Fruit fly (Drosophila melanogaster): Measurements from ENCODE around the gene Usp7.
A peak's percentile ranks its signal among the peaks of the same experiment; 100 is the strongest.

Gene Usp7

DNA sequence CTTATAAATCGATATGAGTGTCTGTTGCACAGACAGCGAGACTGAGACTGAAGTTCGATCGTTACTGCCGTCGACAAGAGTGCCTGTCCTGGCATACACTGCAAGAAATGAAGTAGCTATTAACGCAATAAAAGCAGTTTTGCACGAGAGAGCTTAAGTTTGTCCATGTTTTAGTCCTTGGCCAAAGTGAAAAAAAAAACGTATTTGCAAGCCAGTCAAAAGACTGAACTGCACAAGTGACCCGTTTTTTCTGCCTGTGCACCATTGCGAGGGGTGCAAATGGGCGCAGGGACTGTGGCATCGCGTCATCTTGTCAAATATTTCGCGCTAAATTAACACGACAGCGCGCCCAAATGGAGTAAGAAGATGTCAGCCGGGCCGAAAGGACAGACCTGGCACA lies 46.7 kb upstream of the Usp7 start (continued):
- TF ChIP-seq CG4820 (GFP tag; optimal IDR thresholded peaks at IDR 0.05), result peak; percentile 3
- peak; percentile 7 for TF ChIP-seq CG2678 (tag; optimal IDR thresholded peaks at IDR 0.05)
- no peak for TF ChIP-seq wek (GFP tag; optimal IDR thresholded peaks at IDR 0.05)
- peak; percentile 4 for TF ChIP-seq bcd (GFP tag; optimal IDR thresholded peaks at IDR 0.05)
- peak; percentile 4 for TF ChIP-seq CG30403 (GFP tag; optimal IDR thresholded peaks at IDR 0.05)

DNA sequence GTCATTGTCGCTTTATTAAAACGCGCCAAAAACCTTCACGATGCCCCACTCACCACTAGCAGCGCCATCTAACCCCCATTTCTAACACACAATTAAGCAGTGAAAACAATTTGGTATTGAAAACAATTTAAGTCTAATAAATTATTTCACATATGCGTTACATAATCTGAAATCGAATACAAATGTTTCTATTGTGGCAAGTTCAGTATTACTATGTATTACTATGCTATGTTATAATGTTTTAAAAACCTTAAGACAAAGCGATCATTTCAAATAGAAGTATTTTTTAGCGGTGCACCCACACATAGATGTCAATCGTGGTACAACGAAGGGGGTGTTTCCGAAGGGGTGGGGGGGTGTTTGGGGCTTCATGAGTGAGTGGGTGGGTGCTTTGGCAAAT lies 44.8 kb upstream of the Usp7 start:
- TF ChIP-seq Atf6 (GFP tag; IDR thresholded peaks at IDR 0.05) (no peak), row (GFP tag; IDR thresholded peaks at IDR 0.05) (peak; percentile 59), CG11456 (GFP tag; IDR thresholded peaks at IDR 0.05) (no peak), Camta (GFP tag; optimal IDR thresholded peaks at IDR 0.05) (no peak), exex (tag; optimal IDR thresholded peaks at IDR 0.05) (peak; percentile 6), nerfin-2 (GFP tag; IDR thresholded peaks at IDR 0.05; ENCODE audit: partially characterized antibody) (no peak), Optix (GFP tag; IDR thresholded peaks at IDR 0.05) (no peak), Ada2b (GFP tag; IDR thresholded peaks at IDR 0.05) (no peak), CG11093 (GFP tag; IDR thresholded peaks at IDR 0.05) (0 out of 3 replicates have a peak, but pooled peaks have one; percentile 13), Sox102F (GFP tag; optimal IDR thresholded peaks at IDR 0.05) (peak; percentile 50), tll (GFP tag; optimal IDR thresholded peaks at IDR 0.05) (no peak), CG8388 (GFP tag; optimal IDR thresholded peaks at IDR 0.05) (peak; percentile 1), CG31388 (GFP tag; optimal IDR thresholded peaks at IDR 0.05) (no peak), Sry-δ (GFP tag; optimal IDR thresholded peaks at IDR 0.05) (no peak), Ssrp (tag; optimal IDR thresholded peaks at IDR 0.05) (no peak), Oli (tag; optimal IDR thresholded peaks at IDR 0.05) (peak; percentile 23), dm (GFP tag; optimal IDR thresholded peaks at IDR 0.05) (no peak), CG33213 (GFP tag; optimal IDR thresholded peaks at IDR 0.05) (no peak), CG13424 (tag; optimal IDR thresholded peaks at IDR 0.05) (peak; percentile 48), Mes4 (GFP tag; optimal IDR thresholded peaks at IDR 0.05) (no peak), CG3281 (GFP tag; optimal IDR thresholded peaks at IDR 0.05) (peak; percentile 24), chn (GFP tag; optimal IDR thresholded peaks at IDR 0.05) (no peak), crc (GFP tag; optimal IDR thresholded peaks at IDR 0.05) (no peak), CG30403 (GFP tag; optimal IDR thresholded peaks at IDR 0.05) (peak; percentile 25), nerfin-1 (tag; optimal IDR thresholded peaks at IDR 0.05) (peak; percentile 11), CG3726 (GFP tag; IDR thresholded peaks at IDR 0.05) (no peak), CG8290 (GFP tag; optimal IDR thresholded peaks at IDR 0.05) (no peak), CG8290 (tag; optimal IDR thresholded peaks at IDR 0.05) (peak in 1 of 2 experiments; percentile 53), CG18262 (tag; optimal IDR thresholded peaks at IDR 0.05) (peak; percentile 17), CG11560 (tag; IDR thresholded peaks at IDR 0.05) (no peak), Side (GFP tag; optimal IDR thresholded peaks at IDR 0.05) (no peak), dan (GFP tag; IDR thresholded peaks at IDR 0.05) (no peak), ap (GFP tag; IDR thresholded peaks at IDR 0.05) (no peak), CG15479 (GFP tag; optimal IDR thresholded peaks at IDR 0.05) (no peak), CG17385 (GFP tag; optimal IDR thresholded peaks at IDR 0.05) (peak; percentile 24), cg (GFP tag; optimal IDR thresholded peaks at IDR 0.05) (no peak), CG6654 (GFP tag; optimal IDR thresholded peaks at IDR 0.05) (no peak), Neu2 (GFP tag; optimal IDR thresholded peaks at IDR 0.05; ENCODE audit: borderline replicate concordance) (no peak), Antp (GFP tag; optimal IDR thresholded peaks at IDR 0.05) (no peak), sna (GFP tag; IDR thresholded peaks at IDR 0.05; ENCODE audit: partially characterized antibody) (no peak), Deaf1 (tag; optimal IDR thresholded peaks at IDR 0.05) (peak; percentile 5), grau (tag; optimal IDR thresholded peaks at IDR 0.05) (peak; percentile 54), h (optimal IDR thresholded peaks at IDR 0.05) (no peak), CG12769 (tag; optimal IDR thresholded peaks at IDR 0.05) (peak; percentile 64), br (optimal IDR thresholded peaks at IDR 0.05) (no peak), cwo (GFP tag; optimal IDR thresholded peaks at IDR 0.05) (peak; percentile 42)
